Fruit fly (Drosophila melanogaster): ENCODE measurements around the gene CG4452.

- TF ChIP-seq psq (optimal IDR thresholded peaks at IDR 0.05) (no peak), Sin3A (optimal IDR thresholded peaks at IDR 0.05) (no peak)
These were observed 29.5 kb downstream of the CG4452 start for dm6 chr3L:9396704-9397103.

Data from Kc167 (cell line).